Worm (Caenorhabditis elegans) whole organism, early embryonic: ENCODE data around the gene ZK177.12.

ENCODE experiments used
- B0310.2 ChIP-seq: sonication (generic microtip); optimal IDR thresholded peaks from 2 replicates; lab custom pipeline; 2016; ENCODE audit warnings: mild to moderate bottlenecking, missing genetic modification characterization, missing compliant biosample characterization
- F13C5.2 ChIP-seq: sonication (generic microtip); optimal IDR thresholded peaks from 2 replicates; lab custom pipeline; 2017; ENCODE audit warnings: mild to moderate bottlenecking, missing genetic modification characterization, inconsistent platforms, missing compliant biosample characterization
- aly-1 ChIP-seq: sonication (generic microtip); optimal IDR thresholded peaks from 2 replicates; lab custom pipeline; 2016; ENCODE audit warnings: missing genetic modification characterization, missing compliant biosample characterization
- ama-1 ChIP-seq: fragments of 150-350 bp; optimal IDR thresholded peaks from 2 replicates; lab custom pipeline; 2014
- ceh-13 ChIP-seq: fragments of 200-800 bp; sonication (Bioruptor generic); optimal IDR thresholded peaks from 2 replicates; lab custom pipeline; 2018; ENCODE audit warnings: mild to moderate bottlenecking, missing genetic modification characterization, missing compliant biosample characterization
- ceh-36 ChIP-seq: sonication (generic microtip); optimal IDR thresholded peaks from 2 replicates; lab custom pipeline; 2016; ENCODE audit warnings: missing genetic modification characterization, inconsistent platforms, missing compliant biosample characterization
- ets-7 ChIP-seq: sonication (generic microtip); optimal IDR thresholded peaks from 2 replicates; lab custom pipeline; 2016; ENCODE audit warnings: missing genotype, missing genetic modification characterization, missing compliant biosample characterization
- flt-1 ChIP-seq: fragments of 200-800 bp; sonication (Bioruptor generic); IDR thresholded peaks from 2 replicates; pipeline ENCODE4 v1.3.6; 2022; ENCODE audit warnings: missing genetic modification characterization, missing compliant biosample characterization
- hmbx-1 ChIP-seq: sonication (generic microtip); optimal IDR thresholded peaks from 2 replicates; lab custom pipeline; 2016; ENCODE audit warnings: mild to moderate bottlenecking, missing genetic modification characterization, missing compliant biosample characterization
- hmg-4 ChIP-seq: fragments of 200-800 bp; sonication (Bioruptor generic); optimal IDR thresholded peaks from 2 replicates; lab custom pipeline; 2018; ENCODE audit warnings: mild to moderate bottlenecking, missing genetic modification characterization, missing compliant biosample characterization
- hnd-1 ChIP-seq: sonication (generic microtip); optimal IDR thresholded peaks from 2 replicates; lab custom pipeline; 2016; ENCODE audit warnings: missing genetic modification characterization, missing compliant biosample characterization
- pes-1 ChIP-seq: fragments of 200-800 bp; sonication (Bioruptor generic); IDR thresholded peaks from 2 replicates; pipeline ENCODE4 v1.3.6; 2022; ENCODE audit warnings: missing genetic modification reagents, missing genetic modification characterization, missing compliant biosample characterization
- scrt-1 ChIP-seq: fragments of 200-800 bp; sonication (Bioruptor generic); IDR thresholded peaks from 2 replicates; pipeline ENCODE4 v1.3.6; 2022; ENCODE audit warnings: missing genetic modification characterization, missing compliant biosample characterization
- sea-1 ChIP-seq: fragments of 200-800 bp; sonication (Bioruptor generic); conservative IDR thresholded peaks from 2 replicates; pipeline ENCODE4 v1.3.6; 2022; ENCODE audit warnings: missing genetic modification characterization, missing compliant biosample characterization
- tbx-11 ChIP-seq: fragments of 200-800 bp; sonication (Bioruptor generic); IDR thresholded peaks from 2 replicates; pipeline ENCODE4 v1.3.6; 2022; ENCODE audit warnings: missing genetic modification characterization, missing compliant biosample characterization
- tbx-37 ChIP-seq: fragments of 200-800 bp; sonication (Bioruptor generic); conservative IDR thresholded peaks from 2 replicates; pipeline ENCODE4 v1.3.6; 2022; ENCODE audit warnings: missing genetic modification reagents, missing genetic modification characterization, missing compliant biosample characterization
- tra-4 ChIP-seq: sonication (generic microtip); optimal IDR thresholded peaks from 2 replicates; lab custom pipeline; 2017; ENCODE audit warnings: missing genetic modification characterization, missing compliant biosample characterization

The ZK177.12 gene

DNA sequence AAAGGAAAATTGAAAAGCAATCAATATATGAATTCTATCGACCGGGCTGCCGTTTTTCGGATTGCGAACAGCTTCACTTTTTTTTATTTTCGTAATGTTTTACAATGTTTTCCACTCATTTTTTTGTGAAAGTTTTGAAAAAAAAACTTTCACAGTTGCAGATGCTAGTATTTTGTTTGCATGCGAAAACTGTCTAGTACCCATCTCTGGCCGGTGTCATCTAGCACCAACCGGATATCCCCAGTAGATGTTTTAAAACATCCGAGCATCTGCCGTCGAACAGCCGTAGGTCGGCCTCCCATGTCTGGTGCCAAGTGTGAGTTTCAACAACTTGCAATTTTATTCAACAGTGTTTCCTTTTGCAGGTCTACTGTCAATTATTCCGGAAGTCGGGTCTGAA lies at the start of gene ZK177.12:
ZK177.12 (plus strand) TSS at position 301 of the 400 bp plus-strand sequence.
- TF ChIP-seq B0310.2 (tag; lab: Kevin White, UChicago) (no peak), hmbx-1 (tag; lab: Kevin White, UChicago) (no peak), ceh-13 (GFP tag; lab: Kevin White, UChicago) (no peak)

DNA sequence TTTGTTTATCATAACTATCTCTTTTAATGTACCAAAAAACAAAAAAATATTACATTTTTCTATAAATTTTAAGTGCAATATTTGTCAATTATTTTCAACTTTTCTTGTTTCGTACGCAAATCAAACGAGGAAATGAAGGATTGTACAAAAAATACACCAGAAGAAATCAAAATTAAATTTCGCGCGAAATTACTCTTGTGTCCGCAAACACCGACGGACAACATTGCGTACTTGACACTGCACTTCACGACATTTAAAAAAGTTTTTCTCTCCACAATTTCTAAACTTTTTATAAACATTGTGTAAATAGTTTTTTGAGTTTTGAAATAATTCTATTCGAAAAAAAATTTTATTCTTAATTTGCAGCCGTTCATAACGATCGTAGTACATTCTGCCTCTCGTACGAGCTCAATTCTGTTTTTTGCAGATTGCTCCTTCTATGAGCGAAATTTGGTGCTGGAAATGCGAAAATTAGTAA lies 47.5 kb upstream of the ZK177.12 start, which contains the start of gene mrps-16:
mrps-16 (plus strand) TSS at position 428 of the 478 bp plus-strand sequence.
- no peak for TF ChIP-seq scrt-1
- TF ChIP-seq F13C5.2 (tag; lab: Kevin White, UChicago): peak; percentile 68
- TF ChIP-seq tbx-37: no peak
- TF ChIP-seq pes-1 (GFP tag; lab: Robert Waterston, UW): 0 out of 2 replicates have a peak, but pooled peaks have one; percentile 25

DNA sequence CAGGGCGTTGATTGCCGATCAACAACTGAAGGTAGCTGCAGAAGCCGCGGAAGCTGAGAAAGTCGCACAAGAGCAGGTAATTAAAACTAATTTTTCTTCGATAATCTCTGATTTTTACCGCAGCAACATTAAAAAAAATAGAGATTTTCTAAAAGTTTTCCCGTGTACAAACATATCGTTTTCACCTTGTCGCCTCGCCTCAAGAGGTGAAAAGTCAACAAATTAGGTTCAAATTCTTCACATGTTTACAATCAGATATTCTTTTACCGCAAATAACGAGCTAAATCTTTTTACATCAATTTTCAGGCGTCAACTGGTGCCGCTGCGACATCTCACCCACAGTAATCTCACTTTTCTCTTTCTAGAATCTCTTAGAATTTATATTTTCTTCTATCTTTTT lies 46.6 kb upstream of the ZK177.12 start, which contains the start of gene ilcr-2:
ilcr-2 (plus strand) TSS at position 301 of the 400 bp plus-strand sequence.
- no peak for TF ChIP-seq aly-1
- no peak for TF ChIP-seq pes-1 (GFP tag; lab: Robert Waterston, UW)
- no peak for TF ChIP-seq hnd-1
- TF ChIP-seq sea-1 (GFP tag; lab: Robert Waterston, UW): no peak
- no peak for TF ChIP-seq scrt-1
- no peak for TF ChIP-seq flt-1 (GFP tag; lab: Robert Waterston, UW)
- TF ChIP-seq B0310.2 (tag; lab: Kevin White, UChicago): no peak
- TF ChIP-seq tra-4 (tag; lab: Kevin White, UChicago): no peak
- no peak for TF ChIP-seq tbx-37
- TF ChIP-seq F13C5.2 (tag; lab: Kevin White, UChicago): no peak
- no peak for TF ChIP-seq tbx-11 (GFP tag; lab: Robert Waterston, UW)
- TF ChIP-seq ceh-36 (tag; lab: Kevin White, UChicago): no peak

DNA sequence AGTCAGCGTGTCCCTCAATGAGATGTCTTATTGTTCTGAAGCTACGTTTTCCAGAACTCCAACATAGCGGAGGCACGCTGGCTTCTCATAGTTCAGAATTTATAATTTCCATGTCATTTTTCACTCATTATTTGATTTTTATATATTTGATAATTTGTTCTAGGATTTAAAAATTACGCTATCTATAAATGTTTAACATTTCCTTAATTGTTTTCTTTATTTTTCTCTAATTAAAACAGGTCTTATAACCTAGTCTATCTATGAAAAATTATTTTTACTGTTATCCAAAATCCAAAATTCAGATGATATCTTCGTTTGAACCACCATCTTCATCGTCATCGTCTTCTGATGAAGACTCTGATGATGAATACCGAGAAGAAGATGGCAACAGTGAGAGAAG lies 43.2 kb upstream of the ZK177.12 start, which contains the start of gene F56D1.1:
F56D1.1 (plus strand) TSS at position 301 of the 400 bp plus-strand sequence.
- TF ChIP-seq ets-7 (tag; lab: Kevin White, UChicago) (no peak), tbx-37 (no peak), B0310.2 (tag; lab: Kevin White, UChicago) (no peak), ceh-36 (tag; lab: Kevin White, UChicago) (no peak), ceh-13 (GFP tag; lab: Kevin White, UChicago) (no peak), hmbx-1 (tag; lab: Kevin White, UChicago) (no peak), pes-1 (GFP tag; lab: Robert Waterston, UW) (no peak), hmg-4 (GFP tag; lab: Kevin White, UChicago) (no peak), aly-1 (no peak), F13C5.2 (tag; lab: Kevin White, UChicago) (no peak), hnd-1 (no peak), tbx-11 (GFP tag; lab: Robert Waterston, UW) (no peak), flt-1 (GFP tag; lab: Robert Waterston, UW) (no peak), sea-1 (GFP tag; lab: Robert Waterston, UW) (no peak), ama-1 (lab: Kevin White, UChicago) (no peak), tra-4 (tag; lab: Kevin White, UChicago) (no peak), scrt-1 (no peak)

DNA sequence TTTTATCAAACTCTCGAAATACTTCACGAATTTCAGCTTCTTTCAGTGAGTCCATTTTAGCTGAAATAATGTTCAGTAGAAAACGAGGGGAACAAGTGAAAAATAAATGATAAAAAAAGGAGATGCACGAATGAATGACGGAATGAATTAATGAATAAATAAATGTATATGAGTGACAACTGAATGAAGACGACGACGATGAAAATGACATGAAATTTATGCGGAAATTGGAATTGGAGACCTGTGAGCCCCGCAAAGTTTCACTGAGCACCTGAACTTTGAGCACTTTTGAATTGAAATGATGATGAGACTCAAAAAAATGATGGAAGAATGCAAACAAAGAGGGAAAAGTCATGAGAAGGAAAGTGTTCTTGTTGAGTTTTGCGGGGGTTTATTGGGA lies 39.5 kb upstream of the ZK177.12 start, which contains the start of gene cal-8:
cal-8 (minus strand) TSS at position 60 of the 400 bp plus-strand sequence.
- TF ChIP-seq scrt-1: no peak
- no peak for TF ChIP-seq tbx-37
- no peak for TF ChIP-seq flt-1 (GFP tag; lab: Robert Waterston, UW)
- TF ChIP-seq ceh-13 (GFP tag; lab: Kevin White, UChicago): no peak
- TF ChIP-seq F13C5.2 (tag; lab: Kevin White, UChicago): no peak
- no peak for TF ChIP-seq sea-1 (GFP tag; lab: Robert Waterston, UW)
- TF ChIP-seq ama-1 (lab: Kevin White, UChicago): no peak
- no peak for TF ChIP-seq tra-4 (tag; lab: Kevin White, UChicago)
- TF ChIP-seq ets-7 (tag; lab: Kevin White, UChicago): no peak
- TF ChIP-seq tbx-11 (GFP tag; lab: Robert Waterston, UW): no peak
- no peak for TF ChIP-seq B0310.2 (tag; lab: Kevin White, UChicago)
- TF ChIP-seq hnd-1: no peak
- TF ChIP-seq ceh-36 (tag; lab: Kevin White, UChicago): no peak
- no peak for TF ChIP-seq hmbx-1 (tag; lab: Kevin White, UChicago)

DNA sequence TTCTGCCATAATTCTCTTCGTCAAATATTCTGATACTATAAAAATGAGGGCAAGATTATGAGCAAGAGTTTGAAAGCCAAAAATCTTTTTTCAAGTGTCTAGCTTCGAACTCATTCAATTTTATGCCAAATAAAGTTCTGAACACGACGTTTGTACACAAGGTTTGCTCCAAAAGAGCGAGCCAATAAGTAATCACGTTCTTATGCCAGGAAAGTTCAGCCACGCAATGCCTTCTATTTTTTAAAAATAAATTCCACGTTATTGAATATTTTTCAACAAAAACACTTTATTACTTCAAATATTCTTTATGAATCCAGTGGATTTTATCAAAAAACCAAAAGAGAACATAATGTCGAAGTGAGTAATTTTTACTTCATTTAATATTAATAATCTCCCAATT lies 33.7 kb upstream of the ZK177.12 start, which contains the start of gene nep-5:
nep-5 (plus strand) TSS at position 301 of the 400 bp plus-strand sequence.
- no peak for TF ChIP-seq F13C5.2 (tag; lab: Kevin White, UChicago)
- TF ChIP-seq tra-4 (tag; lab: Kevin White, UChicago): no peak
- no peak for TF ChIP-seq ama-1 (lab: Kevin White, UChicago)
- no peak for TF ChIP-seq flt-1 (GFP tag; lab: Robert Waterston, UW)
- TF ChIP-seq aly-1: no peak
- no peak for TF ChIP-seq hnd-1
- no peak for TF ChIP-seq hmg-4 (GFP tag; lab: Kevin White, UChicago)
- no peak for TF ChIP-seq sea-1 (GFP tag; lab: Robert Waterston, UW)
- TF ChIP-seq tbx-37: no peak
- TF ChIP-seq ets-7 (tag; lab: Kevin White, UChicago): no peak
- TF ChIP-seq B0310.2 (tag; lab: Kevin White, UChicago): no peak
- no peak for TF ChIP-seq ceh-36 (tag; lab: Kevin White, UChicago)

DNA sequence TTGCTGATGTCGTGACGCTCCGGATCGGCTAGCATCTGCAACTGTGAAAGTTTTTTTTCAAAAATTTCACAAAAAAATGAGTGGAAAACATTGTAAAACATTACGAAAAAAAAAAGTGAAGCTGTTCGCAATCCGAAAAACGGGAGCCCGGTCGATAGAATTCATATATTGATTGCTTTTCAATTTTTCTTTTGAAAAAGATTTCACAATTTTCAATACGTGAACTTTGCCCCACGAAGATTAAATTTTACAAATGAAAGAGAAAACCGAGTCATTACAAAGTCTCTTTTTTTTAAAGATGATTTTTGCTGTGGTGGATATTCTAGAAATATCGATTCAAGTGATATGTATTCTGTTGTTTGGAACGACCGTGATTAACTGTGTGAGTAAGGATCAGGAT lies 27.1 kb upstream of the ZK177.12 start, which contains the start of gene F12A10.6:
F12A10.6 (minus strand) TSS at position 101 of the 400 bp plus-strand sequence.
- TF ChIP-seq flt-1 (GFP tag; lab: Robert Waterston, UW) (no peak), tbx-37 (no peak), hnd-1 (no peak), tbx-11 (GFP tag; lab: Robert Waterston, UW) (no peak), sea-1 (GFP tag; lab: Robert Waterston, UW) (no peak), ceh-36 (tag; lab: Kevin White, UChicago) (no peak), hmbx-1 (tag; lab: Kevin White, UChicago) (no peak)
